Worm (Caenorhabditis elegans): ENCODE data around the gene F58H1.7.

F58H1.7 gene

ce11 chrV:11955617-11956016 is 9.0 kb downstream of the F58H1.7 start:
- TF ChIP-seq pha-4 (tag; optimal IDR thresholded peaks at IDR 0.05): no peak
- TF ChIP-seq unc-62 (GFP tag; optimal IDR thresholded peaks at IDR 0.05): no peak
- TF ChIP-seq daf-12 (tag; optimal IDR thresholded peaks at IDR 0.05): no peak
- no peak for TF ChIP-seq sea-2 (GFP tag; optimal IDR thresholded peaks at IDR 0.05)
- TF ChIP-seq egl-27 (tag; optimal IDR thresholded peaks at IDR 0.05): no peak
- no peak for TF ChIP-seq fkh-10 (GFP tag; optimal IDR thresholded peaks at IDR 0.05)
- TF ChIP-seq ztf-11 (tag; optimal IDR thresholded peaks at IDR 0.05): no peak
- peak; percentile 10 for TF ChIP-seq egl-5 (tag; optimal IDR thresholded peaks at IDR 0.05)

- TF ChIP-seq fkh-10 (GFP tag; optimal IDR thresholded peaks at IDR 0.05) (peak; percentile 81), mdl-1 (tag; optimal IDR thresholded peaks at IDR 0.05) (no peak), ceh-28 (tag; optimal IDR thresholded peaks at IDR 0.05) (no peak), ceh-16 (tag; optimal IDR thresholded peaks at IDR 0.05) (no peak)
Observed at ce11 chrV:11953621-11954020, 11.0 kb downstream of the F58H1.7 start.

ce11 chrV:11952854-11953447 is 11.7 kb downstream of the F58H1.7 start:
- TF ChIP-seq ztf-4 (tag; optimal IDR thresholded peaks at IDR 0.05): no peak
- peak; percentile 12 for TF ChIP-seq pha-4 (tag; optimal IDR thresholded peaks at IDR 0.05)

- TF ChIP-seq elt-2 (tag; optimal IDR thresholded peaks at IDR 0.05) (no peak), pha-4 (tag; optimal IDR thresholded peaks at IDR 0.05) (peak; percentile 67)
Observed at ce11 chrV:11951227-11951626, 13.4 kb downstream of the F58H1.7 start.

- TF ChIP-seq ceh-16 (tag; optimal IDR thresholded peaks at IDR 0.05): no peak
- peak; percentile 31 for TF ChIP-seq lin-39 (tag; optimal IDR thresholded peaks at IDR 0.05)
Observed at ce11 chrV:11949509-11950117, 15.0 kb downstream of the F58H1.7 start.

- TF ChIP-seq nfya-1 (tag; optimal IDR thresholded peaks at IDR 0.05; ENCODE audit: insufficient read depth) (no peak), mdl-1 (tag; optimal IDR thresholded peaks at IDR 0.05) (no peak), eor-1 (tag; optimal IDR thresholded peaks at IDR 0.05) (no peak), fkh-10 (GFP tag; optimal IDR thresholded peaks at IDR 0.05) (no peak), hmg-11 (tag; optimal IDR thresholded peaks at IDR 0.05) (no peak), snpc-4 (tag; optimal IDR thresholded peaks at IDR 0.05) (no peak), nhr-67 (tag; optimal IDR thresholded peaks at IDR 0.05) (no peak), ceh-9 (tag; optimal IDR thresholded peaks at IDR 0.05) (no peak), egl-27 (tag; optimal IDR thresholded peaks at IDR 0.05) (no peak), nhr-23 (tag; optimal IDR thresholded peaks at IDR 0.05) (no peak), R02D3.7 (tag; optimal IDR thresholded peaks at IDR 0.05) (no peak), mml-1 (tag; optimal IDR thresholded peaks at IDR 0.05) (no peak), nhr-76 (tag; optimal IDR thresholded peaks at IDR 0.05) (no peak), skn-1 (tag; optimal IDR thresholded peaks at IDR 0.05) (no peak), unc-62 (GFP tag; optimal IDR thresholded peaks at IDR 0.05) (no peak), sea-2 (GFP tag; optimal IDR thresholded peaks at IDR 0.05) (no peak), nhr-25 (tag; optimal IDR thresholded peaks at IDR 0.05) (no peak), elt-2 (tag; optimal IDR thresholded peaks at IDR 0.05) (no peak), tbx-2 (tag; optimal IDR thresholded peaks at IDR 0.05) (no peak)
Observed at ce11 chrV:11948581-11948980, 16.0 kb downstream of the F58H1.7 start.

ce11 chrV:11947414-11947954 is 17.1 kb downstream of the F58H1.7 start:
- TF ChIP-seq hmg-11 (tag; optimal IDR thresholded peaks at IDR 0.05) (no peak), daf-12 (tag; optimal IDR thresholded peaks at IDR 0.05) (no peak), aly-2 (tag; optimal IDR thresholded peaks at IDR 0.05) (no peak), ceh-9 (tag; optimal IDR thresholded peaks at IDR 0.05) (no peak), nhr-12 (tag; optimal IDR thresholded peaks at IDR 0.05) (no peak), fos-1 (tag; optimal IDR thresholded peaks at IDR 0.05) (no peak), ceh-16 (tag; optimal IDR thresholded peaks at IDR 0.05) (no peak), lsy-12 (tag; optimal IDR thresholded peaks at IDR 0.05) (no peak), egl-27 (tag; optimal IDR thresholded peaks at IDR 0.05) (no peak), elt-3 (tag; optimal IDR thresholded peaks at IDR 0.05) (no peak), zag-1 (tag; optimal IDR thresholded peaks at IDR 0.05) (no peak), nhr-77 (tag; optimal IDR thresholded peaks at IDR 0.05) (no peak), R02D3.7 (tag; optimal IDR thresholded peaks at IDR 0.05) (no peak), tbx-2 (tag; optimal IDR thresholded peaks at IDR 0.05) (no peak), pqm-1 (tag; optimal IDR thresholded peaks at IDR 0.05) (no peak), fkh-2 (tag; optimal IDR thresholded peaks at IDR 0.05) (no peak), nhr-25 (tag; optimal IDR thresholded peaks at IDR 0.05) (no peak), elt-1 (tag; optimal IDR thresholded peaks at IDR 0.05) (no peak), nhr-76 (tag; optimal IDR thresholded peaks at IDR 0.05) (no peak), ztf-11 (tag; optimal IDR thresholded peaks at IDR 0.05) (no peak)
